Fruit fly (Drosophila melanogaster): ENCODE measurements around the gene CG33635.

The CG33635 gene

dm6 chr2L:117750-118149 is 40.7 kb downstream of the CG33635 start (continued):
- TF ChIP-seq CG10209 (GFP tag; optimal IDR thresholded peaks at IDR 0.05) (peak; percentile 19), Atf-2 (GFP tag; optimal IDR thresholded peaks at IDR 0.05) (no peak), eve (GFP tag; optimal IDR thresholded peaks at IDR 0.05) (peak in 1 of 2 experiments; percentile 45), CG9876 (GFP tag; optimal IDR thresholded peaks at IDR 0.05) (no peak), CG32767 (GFP tag; IDR thresholded peaks at IDR 0.05) (0 out of 2 replicates have a peak, but pooled peaks have one; percentile 29), so (GFP tag; IDR thresholded peaks at IDR 0.05) (peak; percentile 45; the same call in 1 of the 3 replicates), CG9932 (GFP tag; IDR thresholded peaks at IDR 0.05) (no peak), chif (GFP tag; optimal IDR thresholded peaks at IDR 0.05) (peak in 1 of 2 experiments; percentile 3), Sox100B (GFP tag; optimal IDR thresholded peaks at IDR 0.05) (peak; percentile 38), Rfx (GFP tag; IDR thresholded peaks at IDR 0.05) (peak; percentile 40; the same call in 1 of the 2 replicates), CG11695 (GFP tag; IDR thresholded peaks at IDR 0.05) (peak; percentile 51; the same call in 1 of the 3 replicates), CG8281 (tag; optimal IDR thresholded peaks at IDR 0.05) (no peak), dmrt99B (tag; optimal IDR thresholded peaks at IDR 0.05) (no peak), C15 (GFP tag; IDR thresholded peaks at IDR 0.05) (no peak), Bdp1 (GFP tag; optimal IDR thresholded peaks at IDR 0.05) (peak; percentile 15), CG6765 (GFP tag; optimal IDR thresholded peaks at IDR 0.05) (peak; percentile 31), CG3281 (GFP tag; optimal IDR thresholded peaks at IDR 0.05) (peak; percentile 34), Camta (GFP tag; optimal IDR thresholded peaks at IDR 0.05) (peak; percentile 5), fd64A (GFP tag; optimal IDR thresholded peaks at IDR 0.05) (peak; percentile 57), Fer1 (GFP tag; optimal IDR thresholded peaks at IDR 0.05) (peak; percentile 75), Doc3 (GFP tag; IDR thresholded peaks at IDR 0.05; ENCODE audit: partially characterized antibody) (no peak), GATAe (GFP tag; conservative IDR thresholded peaks at IDR 0.05) (no peak), gem (tag; optimal IDR thresholded peaks at IDR 0.05) (peak; percentile 9), CrebB (tag; optimal IDR thresholded peaks at IDR 0.05) (peak; percentile 20), dmrt11E (tag; optimal IDR thresholded peaks at IDR 0.05) (no peak), CG7745 (tag; optimal IDR thresholded peaks at IDR 0.05) (no peak), CG18619 (GFP tag; optimal IDR thresholded peaks at IDR 0.05) (peak; percentile 19), CG12769 (tag; optimal IDR thresholded peaks at IDR 0.05) (peak; percentile 28), MTF-1 (GFP tag; optimal IDR thresholded peaks at IDR 0.05; ENCODE audit: borderline replicate concordance) (peak; percentile 53), CG2202 (tag; optimal IDR thresholded peaks at IDR 0.05) (peak; percentile 4), CG6791 (GFP tag; IDR thresholded peaks at IDR 0.05; ENCODE audit: partially characterized antibody) (no peak), CG12299 (tag; optimal IDR thresholded peaks at IDR 0.05) (peak; percentile 28), CG9215 (GFP tag; IDR thresholded peaks at IDR 0.05) (no peak), Oli (tag; optimal IDR thresholded peaks at IDR 0.05) (no peak), ATbp (GFP tag; optimal IDR thresholded peaks at IDR 0.05) (peak; percentile 74), zfh1 (GFP tag; IDR thresholded peaks at IDR 0.05) (0 out of 3 replicates have a peak, but pooled peaks have one; percentile 23), hkb (optimal IDR thresholded peaks at IDR 0.05) (no peak), hkb (GFP tag; IDR thresholded peaks at IDR 0.05) (peak; percentile 56), Meics (GFP tag; optimal IDR thresholded peaks at IDR 0.05) (peak; percentile 32), CG3407 (GFP tag; optimal IDR thresholded peaks at IDR 0.05) (peak; percentile 54), Asciz (GFP tag; optimal IDR thresholded peaks at IDR 0.05) (peak; percentile 44), nau (GFP tag; optimal IDR thresholded peaks at IDR 0.05) (peak; percentile 37), CG5180 (GFP tag; optimal IDR thresholded peaks at IDR 0.05) (peak; percentile 40), CG11247 (GFP tag; IDR thresholded peaks at IDR 0.05) (0 out of 2 replicates have a peak, but pooled peaks have one; percentile 5), CG17385 (GFP tag; optimal IDR thresholded peaks at IDR 0.05) (peak; percentile 4), CG6813 (GFP tag; optimal IDR thresholded peaks at IDR 0.05) (peak; percentile 44), CG31365 (tag; optimal IDR thresholded peaks at IDR 0.05) (no peak), tup (GFP tag; optimal IDR thresholded peaks at IDR 0.05) (peak; percentile 55), seq (GFP tag; IDR thresholded peaks at IDR 0.05) (peak; percentile 28; the same call in 1 of the 2 replicates)
